Worm (Caenorhabditis elegans) whole organism, young adult: ENCODE results near the gene snpc-1.1.

Source experiments
- Y53G8AR.9 ChIP-seq: fragments of 200-800 bp; sonication (Bioruptor generic); conservative IDR thresholded peaks from 2 replicates; pipeline ENCODE4 v1.3.6; 2022; ENCODE audit warnings: missing genetic modification reagents, missing genetic modification characterization, missing compliant biosample characterization
- cebp-2 ChIP-seq: fragments of 200-800 bp; sonication (Bioruptor generic); IDR thresholded peaks from 2 replicates; pipeline ENCODE4 v1.3.6; 2022; ENCODE audit warnings: missing genetic modification characterization, missing compliant biosample characterization
- die-1 ChIP-seq: sonication (generic microtip); optimal IDR thresholded peaks from 2 replicates; lab custom pipeline; 2016; ENCODE audit warnings: missing genotype, mild to moderate bottlenecking, missing genetic modification characterization, missing compliant biosample characterization
- lin-35 ChIP-seq, 3 experiments: fragments of 150-350 bp in 2 of 3; sonication (generic microtip) in 1 of 3; optimal IDR thresholded peaks; 2 replicates each; lab custom pipeline; 2014 to 2018; ENCODE audit warnings: missing biosample characterization in 3 of 3, missing genetic modification characterization in 3 of 3, missing genetic modification reagents in 3 of 3
- nfya-1 ChIP-seq: sonication (generic microtip); optimal IDR thresholded peaks from 2 replicates; lab custom pipeline; 2017; ENCODE audit warnings: antibody characterized with exemption, missing compliant biosample characterization, missing genetic modification characterization, borderline replicate concordance; ENCODE audit not compliant: insufficient read depth
- rec-8 ChIP-seq, 2 experiments: sonication (generic microtip); optimal IDR thresholded peaks; 2 replicates each; lab custom pipeline; 2016; ENCODE audit warnings: mild to moderate bottlenecking in 2 of 2, missing genetic modification characterization in 2 of 2, missing genetic modification reagents in 2 of 2, missing genotype in 2 of 2, missing biosample characterization in 1 of 2, missing compliant biosample characterization in 1 of 2, moderate library complexity in 1 of 2
- snpc-4 ChIP-seq, 5 experiments: fragments of 150-350 bp in 1 of 5; sonication (generic microtip) in 4 of 5; optimal IDR thresholded peaks; 2 replicates each; lab custom pipeline; 2014 to 2018; ENCODE audit warnings: missing genetic modification characterization in 5 of 5, missing biosample characterization in 3 of 5, antibody characterized with exemption in 2 of 5, mild to moderate bottlenecking in 2 of 5, missing compliant biosample characterization in 2 of 5, missing genotype in 2 of 5, moderate library complexity in 2 of 5, missing genetic modification reagents in 1 of 5
- unc-62 ChIP-seq: fragments of 150-350 bp; optimal IDR thresholded peaks from 2 replicates; lab custom pipeline; 2014; ENCODE audit warnings: missing biosample characterization, missing genetic modification reagents, missing genetic modification characterization
- zfh-2 ChIP-seq: fragments of 200-800 bp; sonication (Bioruptor generic); conservative IDR thresholded peaks from 2 replicates; pipeline ENCODE4 v1.3.6; 2022; ENCODE audit warnings: missing genetic modification reagents, missing genetic modification characterization, missing compliant biosample characterization
- ztf-22 ChIP-seq: fragments of 200-800 bp; sonication (Bioruptor generic); optimal IDR thresholded peaks from 2 replicates; lab custom pipeline; 2018; ENCODE audit warnings: mild to moderate bottlenecking, missing genetic modification characterization, moderate library complexity, missing compliant biosample characterization

ce11 chrII:7814215-7814614, 33.1 kb upstream of the snpc-1.1 start:
- TF ChIP-seq nfya-1 = no peak
- no peak for TF ChIP-seq ztf-22 (GFP tag; lab: Kevin White, UChicago)
- no peak for TF ChIP-seq lin-35 (GFP tag; optimal IDR thresholded peaks at IDR 0.05; lab: Kevin White, UChicago)
- no peak for TF ChIP-seq cebp-2 (GFP tag; lab: Robert Waterston, UW)
- TF ChIP-seq rec-8 (tag; optimal IDR thresholded peaks at IDR 0.05; lab: Kevin White, UChicago) = no peak
- no peak for TF ChIP-seq Y53G8AR.9 (GFP tag; lab: Robert Waterston, UW)
- no peak for TF ChIP-seq die-1 (tag; lab: Kevin White, UChicago)
- TF ChIP-seq snpc-4 (GFP tag; optimal IDR thresholded peaks at IDR 0.05; lab: Kevin White, UChicago) = no peak
- no peak for TF ChIP-seq snpc-4 (tag; optimal IDR thresholded peaks at IDR 0.05; lab: Kevin White, UChicago)
- TF ChIP-seq zfh-2 (GFP tag; lab: Robert Waterston, UW) = no peak
- TF ChIP-seq unc-62 (GFP tag; lab: Kevin White, UChicago) = no peak
